Fruit fly (Drosophila melanogaster) whole organism, adult: ENCODE data around the gene CG15525.

Experiments
- CG11617 ChIP-seq: fragments of 200-800 bp; sonication (Bioruptor generic); optimal IDR thresholded peaks from 2 replicates; lab custom pipeline; 2017; ENCODE audit warnings: mild to moderate bottlenecking, missing biosample characterization, missing genetic modification reagents, missing genetic modification characterization
- CG12768 ChIP-seq: fragments of 200-800 bp; sonication (Bioruptor generic); optimal IDR thresholded peaks from 2 replicates; lab custom pipeline; 2017; ENCODE audit warnings: missing biosample characterization, missing genetic modification characterization, mild to moderate bottlenecking, moderate library complexity, missing genetic modification reagents
- CG14711 ChIP-seq: fragments of 200-800 bp; sonication (Bioruptor generic); optimal IDR thresholded peaks from 2 replicates; lab custom pipeline; 2018; ENCODE audit warnings: missing biosample characterization, mild to moderate bottlenecking, missing genetic modification characterization, moderate library complexity
- CG1620 ChIP-seq: fragments of 200-800 bp; sonication (Bioruptor generic); optimal IDR thresholded peaks from 2 replicates; lab custom pipeline; 2016; ENCODE audit warnings: missing biosample characterization, missing genetic modification characterization
- CG33017 ChIP-seq: fragments of 200-800 bp; sonication (Bioruptor generic); optimal IDR thresholded peaks from 2 replicates; lab custom pipeline; 2018; ENCODE audit warnings: missing biosample characterization, mild to moderate bottlenecking, missing genetic modification characterization, moderate library complexity
- CG5204 ChIP-seq: fragments of 200-800 bp; sonication (Bioruptor generic); optimal IDR thresholded peaks from 2 replicates; lab custom pipeline; 2016; ENCODE audit warnings: missing biosample characterization, missing genetic modification characterization
- CG7045 ChIP-seq: fragments of 200-800 bp; sonication (Bioruptor generic); optimal IDR thresholded peaks from 2 replicates; lab custom pipeline; 2017; ENCODE audit warnings: missing biosample characterization, mild to moderate bottlenecking, missing genetic modification characterization
- CG7101 ChIP-seq: fragments of 200-800 bp; sonication (Bioruptor generic); optimal IDR thresholded peaks from 2 replicates; lab custom pipeline; 2018; ENCODE audit warnings: missing biosample characterization, mild to moderate bottlenecking, missing genetic modification characterization, moderate library complexity
- Clk ChIP-seq: fragments of 200-800 bp; sonication (Bioruptor generic); optimal IDR thresholded peaks from 2 replicates; lab custom pipeline; 2017; ENCODE audit warnings: missing biosample characterization, missing genetic modification characterization
- Crg-1 ChIP-seq: fragments of 200-800 bp; sonication (Bioruptor generic); optimal IDR thresholded peaks from 2 replicates; lab custom pipeline; 2016; ENCODE audit warnings: missing biosample characterization, missing genetic modification characterization
- Hr96 ChIP-seq: fragments of 200-800 bp; sonication (Bioruptor generic); optimal IDR thresholded peaks from 2 replicates; lab custom pipeline; 2016; ENCODE audit warnings: missing biosample characterization, missing genetic modification characterization
- Mnt ChIP-seq: fragments of 200-800 bp; sonication (Bioruptor generic); optimal IDR thresholded peaks from 2 replicates; lab custom pipeline; 2016; ENCODE audit warnings: missing biosample characterization, mild to moderate bottlenecking, missing genetic modification characterization
- bab1 ChIP-seq: fragments of 200-800 bp; sonication (Bioruptor generic); optimal IDR thresholded peaks from 3 replicates; lab custom pipeline; 2019; ENCODE audit warnings: missing biosample characterization, mild to moderate bottlenecking, missing genetic modification characterization, moderate library complexity
- cic ChIP-seq: fragments of 200-800 bp; sonication (Bioruptor generic); optimal IDR thresholded peaks from 2 replicates; lab custom pipeline; 2017; ENCODE audit warnings: missing biosample characterization, mild to moderate bottlenecking, missing genetic modification characterization, moderate library complexity
- cnc ChIP-seq, 2 experiments: fragments of >200 bp; optimal IDR thresholded peaks; 2 replicates each; lab custom pipeline; 2017
- kay ChIP-seq: fragments of 200-800 bp; sonication (Bioruptor generic); peaks from one replicate; lab custom pipeline; 2016; ENCODE audit warnings: missing biosample characterization, missing genetic modification characterization, borderline replicate concordance
- ovo ChIP-seq: fragments of 200-800 bp; sonication (Bioruptor generic); optimal IDR thresholded peaks from 2 replicates; lab custom pipeline; 2016; ENCODE audit warnings: missing biosample characterization, missing genetic modification characterization
- pad ChIP-seq: fragments of 200-800 bp; sonication (Bioruptor generic); optimal IDR thresholded peaks from 3 replicates; lab custom pipeline; 2017; ENCODE audit warnings: missing biosample characterization, missing genetic modification characterization, mild to moderate bottlenecking, moderate library complexity, missing genetic modification reagents
- tj ChIP-seq: fragments of 200-800 bp; sonication (Bioruptor generic); optimal IDR thresholded peaks from 3 replicates; lab custom pipeline; 2017; ENCODE audit warnings: missing biosample characterization, mild to moderate bottlenecking, missing genetic modification characterization, moderate library complexity
- toe ChIP-seq: fragments of 200-800 bp; sonication (Bioruptor generic); optimal IDR thresholded peaks from 2 replicates; lab custom pipeline; 2016; ENCODE audit warnings: missing biosample characterization, missing genetic modification characterization

The CG15525 gene

DNA sequence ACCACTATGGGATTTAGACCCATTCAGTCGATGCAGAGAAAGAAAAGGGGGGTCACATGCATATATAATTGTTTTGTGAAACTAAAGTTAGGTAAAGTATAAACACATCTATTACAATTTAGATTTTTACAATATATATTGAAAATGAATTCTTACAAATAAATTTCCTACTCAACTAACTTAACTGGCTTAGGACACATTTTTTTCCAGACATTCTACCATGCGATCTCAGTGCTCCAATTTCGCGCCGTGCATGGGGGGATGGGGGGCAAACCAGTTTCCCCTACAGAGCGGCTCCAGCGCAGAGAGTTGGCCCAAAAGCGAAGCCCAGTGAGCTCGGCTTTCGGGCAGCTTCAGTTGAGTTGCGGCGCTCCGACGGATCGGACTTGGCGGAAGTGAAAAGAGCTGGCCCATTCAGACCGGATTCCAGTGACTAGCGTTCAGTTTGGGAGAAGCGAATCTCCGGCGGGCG is 14.4 kb downstream of the CG15525 start, which contains the start of gene CG7896:
CG7896 (plus strand) TSS at position 354 of the 472 bp plus-strand sequence.
- no peak for TF ChIP-seq CG7101 (tag; lab: Kevin White, UChicago)
- no peak for TF ChIP-seq pad
- no peak for TF ChIP-seq kay (GFP tag; lab: Kevin White, UChicago)
- no peak for TF ChIP-seq CG14711 (tag; lab: Kevin White, UChicago)
- TF ChIP-seq CG7045 (GFP tag; lab: Kevin White, UChicago), result no peak
- no peak for TF ChIP-seq Crg-1
- no peak for TF ChIP-seq CG11617
- no peak for TF ChIP-seq Clk (GFP tag; lab: Kevin White, UChicago)
- no peak for TF ChIP-seq cnc (optimal IDR thresholded peaks at IDR 0.05; lab: Kevin White, UChicago)
- no peak for TF ChIP-seq ovo (GFP tag; lab: Kevin White, UChicago)
- TF ChIP-seq tj (GFP tag; lab: Kevin White, UChicago), result no peak
- TF ChIP-seq bab1 (GFP tag; lab: Kevin White, UChicago), result no peak
- no peak for TF ChIP-seq CG5204 (GFP tag; lab: Kevin White, UChicago)
- no peak for TF ChIP-seq CG1620 (GFP tag; lab: Kevin White, UChicago)
- TF ChIP-seq CG33017 (tag; lab: Kevin White, UChicago), result no peak
- no peak for TF ChIP-seq CG12768 (GFP tag; lab: Kevin White, UChicago)
- TF ChIP-seq Mnt, result no peak
- TF ChIP-seq toe (GFP tag; lab: Kevin White, UChicago), result no peak

- TF ChIP-seq CG33017 (tag; lab: Kevin White, UChicago) (no peak), cnc (optimal IDR thresholded peaks at IDR 0.05; lab: Kevin White, UChicago) (no peak), Hr96 (GFP tag; lab: Kevin White, UChicago) (no peak), CG1620 (GFP tag; lab: Kevin White, UChicago) (no peak), CG12768 (GFP tag; lab: Kevin White, UChicago) (no peak), CG14711 (tag; lab: Kevin White, UChicago) (no peak), CG7045 (GFP tag; lab: Kevin White, UChicago) (no peak), cic (GFP tag; lab: Kevin White, UChicago) (no peak), kay (GFP tag; lab: Kevin White, UChicago) (no peak), CG11617 (no peak), CG7101 (tag; lab: Kevin White, UChicago) (no peak), Mnt (no peak), pad (no peak), ovo (GFP tag; lab: Kevin White, UChicago) (no peak), tj (GFP tag; lab: Kevin White, UChicago) (no peak)
Measured at dm6 chr3R:29982027-29982426, 15.4 kb downstream of the CG15525 start.

- TF ChIP-seq pad, result no peak
Measured at dm6 chr3R:29981479-29981878, 16.0 kb downstream of the CG15525 start.

DNA sequence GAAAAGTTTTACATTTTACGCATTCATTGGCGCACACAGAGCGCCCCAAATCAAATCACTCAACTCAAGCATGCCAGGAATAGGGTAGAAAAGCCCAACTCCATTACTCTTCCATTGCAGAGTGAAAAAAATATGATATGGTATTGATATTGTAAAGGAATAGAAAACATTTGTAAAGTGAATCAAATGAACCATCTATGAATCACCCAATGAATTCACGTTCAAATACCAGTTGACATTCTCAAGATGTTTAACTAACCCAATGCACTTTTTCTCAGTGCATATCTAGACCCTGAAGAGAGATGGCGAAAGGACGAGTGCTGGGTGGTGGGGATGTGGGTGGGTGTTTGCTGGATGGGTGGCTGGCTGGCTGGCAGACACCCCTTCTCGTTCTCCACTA is 18.9 kb downstream of the CG15525 start:
- TF ChIP-seq CG7045 (GFP tag; lab: Kevin White, UChicago) (no peak), Hr96 (GFP tag; lab: Kevin White, UChicago) (no peak), toe (GFP tag; lab: Kevin White, UChicago) (no peak)

dm6 chr3R:29969347-29969746 is 28.1 kb downstream of the CG15525 start, which contains the start of gene TkR99D:
Gene TkR99D (minus strand): TSS chr3R:29969447.
- TF ChIP-seq toe (GFP tag; lab: Kevin White, UChicago), result no peak
- no peak for TF ChIP-seq CG7101 (tag; lab: Kevin White, UChicago)
- no peak for TF ChIP-seq tj (GFP tag; lab: Kevin White, UChicago)
- TF ChIP-seq CG11617, result no peak
- TF ChIP-seq cic (GFP tag; lab: Kevin White, UChicago), result no peak
- no peak for TF ChIP-seq Crg-1

DNA sequence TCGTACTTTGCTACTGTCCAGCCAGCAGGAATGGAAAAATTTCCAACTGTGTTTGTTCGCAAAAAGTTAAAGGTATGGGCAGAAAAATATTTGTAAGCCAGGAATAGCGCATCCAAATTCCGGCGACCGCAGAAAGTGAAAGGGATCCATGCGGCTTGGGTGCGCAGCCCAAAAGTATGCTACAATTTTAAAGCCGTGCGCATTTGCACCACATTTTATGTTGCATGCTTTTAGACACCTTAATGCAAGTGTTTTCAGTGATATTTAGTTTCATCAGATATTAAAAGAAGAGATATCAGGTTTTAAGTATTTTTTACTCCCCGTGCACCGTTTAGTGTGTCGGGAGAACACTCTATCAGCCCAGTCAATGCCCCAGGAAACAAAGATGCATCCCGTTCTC is 34.4 kb downstream of the CG15525 start:
- TF ChIP-seq ovo (GFP tag; lab: Kevin White, UChicago), result no peak
- TF ChIP-seq bab1 (GFP tag; lab: Kevin White, UChicago), result no peak
- no peak for TF ChIP-seq Clk (GFP tag; lab: Kevin White, UChicago)
- no peak for TF ChIP-seq Crg-1
- no peak for TF ChIP-seq tj (GFP tag; lab: Kevin White, UChicago)
- no peak for TF ChIP-seq toe (GFP tag; lab: Kevin White, UChicago)
- TF ChIP-seq CG14711 (tag; lab: Kevin White, UChicago), result no peak
- no peak for TF ChIP-seq CG7101 (tag; lab: Kevin White, UChicago)
- no peak for TF ChIP-seq CG7045 (GFP tag; lab: Kevin White, UChicago)
- TF ChIP-seq CG1620 (GFP tag; lab: Kevin White, UChicago), result no peak
- TF ChIP-seq Hr96 (GFP tag; lab: Kevin White, UChicago), result no peak
- TF ChIP-seq pad, result no peak
- TF ChIP-seq kay (GFP tag; lab: Kevin White, UChicago), result no peak

- TF ChIP-seq CG7045 (GFP tag; lab: Kevin White, UChicago) (no peak), toe (GFP tag; lab: Kevin White, UChicago) (no peak), cic (GFP tag; lab: Kevin White, UChicago) (no peak), tj (GFP tag; lab: Kevin White, UChicago) (no peak), Mnt (no peak), CG14711 (tag; lab: Kevin White, UChicago) (no peak), cnc (optimal IDR thresholded peaks at IDR 0.05; lab: Kevin White, UChicago) (no peak), CG11617 (no peak), kay (GFP tag; lab: Kevin White, UChicago) (no peak), pad (no peak), CG1620 (GFP tag; lab: Kevin White, UChicago) (no peak), Crg-1 (no peak), ovo (GFP tag; lab: Kevin White, UChicago) (no peak)
Measured at dm6 chr3R:29959329-29959728, 38.1 kb downstream of the CG15525 start.
